Fruit fly (Drosophila melanogaster): ENCODE measurements around the gene CG15734.

The CG15734 gene

DNA sequence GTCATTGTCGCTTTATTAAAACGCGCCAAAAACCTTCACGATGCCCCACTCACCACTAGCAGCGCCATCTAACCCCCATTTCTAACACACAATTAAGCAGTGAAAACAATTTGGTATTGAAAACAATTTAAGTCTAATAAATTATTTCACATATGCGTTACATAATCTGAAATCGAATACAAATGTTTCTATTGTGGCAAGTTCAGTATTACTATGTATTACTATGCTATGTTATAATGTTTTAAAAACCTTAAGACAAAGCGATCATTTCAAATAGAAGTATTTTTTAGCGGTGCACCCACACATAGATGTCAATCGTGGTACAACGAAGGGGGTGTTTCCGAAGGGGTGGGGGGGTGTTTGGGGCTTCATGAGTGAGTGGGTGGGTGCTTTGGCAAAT is 13.2 kb downstream of the CG15734 start (continued):
- peak; percentile 35 for TF ChIP-seq Blimp-1 (GFP tag; optimal IDR thresholded peaks at IDR 0.05)
- TF ChIP-seq Fer3 (tag; optimal IDR thresholded peaks at IDR 0.05) = peak; percentile 6
- peak; percentile 24 for TF ChIP-seq CG3281 (GFP tag; optimal IDR thresholded peaks at IDR 0.05)
- no peak for TF ChIP-seq caup (GFP tag; optimal IDR thresholded peaks at IDR 0.05; ENCODE audit: severe bottlenecking)
- no peak for TF ChIP-seq CG2199 (GFP tag; IDR thresholded peaks at IDR 0.05)
- TF ChIP-seq kni (GFP tag; optimal IDR thresholded peaks at IDR 0.05) = no peak
- peak; percentile 51 for TF ChIP-seq unpg (GFP tag; optimal IDR thresholded peaks at IDR 0.05)
- no peak for TF ChIP-seq CG32767 (GFP tag; IDR thresholded peaks at IDR 0.05)
- TF ChIP-seq Usf (GFP tag; optimal IDR thresholded peaks at IDR 0.05) = no peak
- TF ChIP-seq gcm2 (GFP tag; optimal IDR thresholded peaks at IDR 0.05) = no peak
- TF ChIP-seq CG17829 (tag; optimal IDR thresholded peaks at IDR 0.05) = no peak
- no peak for TF ChIP-seq Sry-δ (GFP tag; optimal IDR thresholded peaks at IDR 0.05)
- no peak for TF ChIP-seq CG6765 (GFP tag; optimal IDR thresholded peaks at IDR 0.05)
- no peak for TF ChIP-seq sisA (GFP tag; IDR thresholded peaks at IDR 0.05)
- TF ChIP-seq dmrt11E (tag; optimal IDR thresholded peaks at IDR 0.05) = no peak
- no peak for TF ChIP-seq CG9797 (GFP tag; optimal IDR thresholded peaks at IDR 0.05)
- TF ChIP-seq Awh (GFP tag; IDR thresholded peaks at IDR 0.05) = no peak
- peak; percentile 45 for TF ChIP-seq Hmr (GFP tag; optimal IDR thresholded peaks at IDR 0.05)
- TF ChIP-seq Ada2b (GFP tag; IDR thresholded peaks at IDR 0.05) = no peak
- no peak for TF ChIP-seq CG2202 (tag; optimal IDR thresholded peaks at IDR 0.05)
- no peak for TF ChIP-seq bsh (GFP tag; optimal IDR thresholded peaks at IDR 0.05)
- TF ChIP-seq sr (GFP tag; IDR thresholded peaks at IDR 0.05) = no peak
- peak; percentile 42 for TF ChIP-seq cwo (GFP tag; optimal IDR thresholded peaks at IDR 0.05)
- TF ChIP-seq gsb (GFP tag; IDR thresholded peaks at IDR 0.05) = no peak
- no peak for TF ChIP-seq nom (GFP tag; optimal IDR thresholded peaks at IDR 0.05)
- TF ChIP-seq CG15479 (GFP tag; optimal IDR thresholded peaks at IDR 0.05) = no peak
- no peak for TF ChIP-seq toy (GFP tag; IDR thresholded peaks at IDR 0.05)
- TF ChIP-seq gfzf (GFP tag; optimal IDR thresholded peaks at IDR 0.05) = no peak
- TF ChIP-seq sens (GFP tag) = no peak
- no peak for TF ChIP-seq Kr (GFP tag; optimal IDR thresholded peaks at IDR 0.05)
- no peak for TF ChIP-seq lov (optimal IDR thresholded peaks at IDR 0.05)
- no peak for TF ChIP-seq lov (GFP tag; IDR thresholded peaks at IDR 0.05)
- TF ChIP-seq Hand (GFP tag; optimal IDR thresholded peaks at IDR 0.05) = peak; percentile 44
- no peak for TF ChIP-seq Dref (GFP tag; IDR thresholded peaks at IDR 0.05)
- no peak for TF ChIP-seq Dll (GFP tag; IDR thresholded peaks at IDR 0.05; ENCODE audit: partially characterized antibody)
- TF ChIP-seq CG8765 (GFP tag; IDR thresholded peaks at IDR 0.05) = no peak
- peak in 1 of 2 experiments; percentile 47 for TF ChIP-seq Pdp1 (GFP tag; optimal IDR thresholded peaks at IDR 0.05)
- TF ChIP-seq gem (tag; optimal IDR thresholded peaks at IDR 0.05) = peak; percentile 65
- no peak for TF ChIP-seq CG4617 (GFP tag; optimal IDR thresholded peaks at IDR 0.05; ENCODE audit: borderline replicate concordance)
- no peak for TF ChIP-seq CG6791 (GFP tag; IDR thresholded peaks at IDR 0.05; ENCODE audit: partially characterized antibody)
- no peak for TF ChIP-seq CG7928 (GFP tag; optimal IDR thresholded peaks at IDR 0.05)
- no peak for TF ChIP-seq hkb (optimal IDR thresholded peaks at IDR 0.05)
- TF ChIP-seq hkb (GFP tag; IDR thresholded peaks at IDR 0.05) = no peak
- TF ChIP-seq Rx (GFP tag; IDR thresholded peaks at IDR 0.05) = no peak
- TF ChIP-seq HLH3B (GFP tag; IDR thresholded peaks at IDR 0.05) = no peak
- TF ChIP-seq Bgb (GFP tag; IDR thresholded peaks at IDR 0.05; ENCODE audit: partially characterized antibody) = no peak
- TF ChIP-seq Atf6 (GFP tag; IDR thresholded peaks at IDR 0.05) = no peak
- TF ChIP-seq Side (GFP tag; optimal IDR thresholded peaks at IDR 0.05) = no peak
- no peak for TF ChIP-seq amos (GFP tag; IDR thresholded peaks at IDR 0.05; ENCODE audit: partially characterized antibody)
- no peak for TF ChIP-seq CG17328 (GFP tag; IDR thresholded peaks at IDR 0.05)
- TF ChIP-seq jigr1 (GFP tag; IDR thresholded peaks at IDR 0.05) = no peak
- TF ChIP-seq dm (GFP tag; optimal IDR thresholded peaks at IDR 0.05) = no peak

Data from whole organism, embryonic.